Worm (Caenorhabditis elegans): ENCODE measurements around the gene egl-46.
A peak's percentile ranks its signal among the peaks of the same experiment; 100 is the strongest.

Gene egl-46

ce11 chrV:6681501-6681900 is at the start of gene egl-46:
Gene egl-46, minus strand, starts transcription at chrV:6681573.
- no peak for TF ChIP-seq ceh-34 (tag; optimal IDR thresholded peaks at IDR 0.05)
- TF ChIP-seq dmd-4 (tag; optimal IDR thresholded peaks at IDR 0.05; ENCODE audit: borderline replicate concordance): no peak
- TF ChIP-seq hlh-13 (GFP tag; optimal IDR thresholded peaks at IDR 0.05): no peak
- no peak for TF ChIP-seq sdc-2 (tag; optimal IDR thresholded peaks at IDR 0.05)
- no peak for TF ChIP-seq F13H6.1 (tag; optimal IDR thresholded peaks at IDR 0.05)
- no peak for TF ChIP-seq zip-5 (tag; optimal IDR thresholded peaks at IDR 0.05)
- TF ChIP-seq C08G9.2 (tag; optimal IDR thresholded peaks at IDR 0.05): no peak
- TF ChIP-seq C38D4.7 (GFP tag; optimal IDR thresholded peaks at IDR 0.05): no peak
- TF ChIP-seq ceh-22 (tag; optimal IDR thresholded peaks at IDR 0.05): no peak
- TF ChIP-seq tbx-7 (tag; optimal IDR thresholded peaks at IDR 0.05): no peak
- no peak for TF ChIP-seq npax-4 (tag; optimal IDR thresholded peaks at IDR 0.05)
- no peak for TF ChIP-seq tbx-2 (tag; optimal IDR thresholded peaks at IDR 0.05)
- TF ChIP-seq mec-3 (tag; optimal IDR thresholded peaks at IDR 0.05; ENCODE audit: borderline replicate concordance): no peak
- no peak for TF ChIP-seq fkh-10 (GFP tag; optimal IDR thresholded peaks at IDR 0.05)
- TF ChIP-seq pros-1 (tag; optimal IDR thresholded peaks at IDR 0.05): no peak
- TF ChIP-seq hlh-15 (tag; optimal IDR thresholded peaks at IDR 0.05): no peak
- TF ChIP-seq lim-6 (tag; optimal IDR thresholded peaks at IDR 0.05): no peak
- TF ChIP-seq ceh-30 (tag; optimal IDR thresholded peaks at IDR 0.05): no peak

ce11 chrV:6727222-6727621 is 45.8 kb upstream of the egl-46 start, which contains the start of gene ZC487.1:
Gene ZC487.1, plus strand, starts transcription at chrV:6727522.
- TF ChIP-seq ceh-45 (GFP tag; IDR thresholded peaks at IDR 0.05) (no peak), nhr-11 (tag; optimal IDR thresholded peaks at IDR 0.05) (no peak), zip-5 (tag; optimal IDR thresholded peaks at IDR 0.05) (no peak), hlh-6 (tag; optimal IDR thresholded peaks at IDR 0.05) (no peak), sox-2 (GFP tag; IDR thresholded peaks at IDR 0.05) (no peak), fkh-10 (GFP tag; optimal IDR thresholded peaks at IDR 0.05) (no peak), tbx-7 (tag; optimal IDR thresholded peaks at IDR 0.05) (no peak), unc-42 (tag; optimal IDR thresholded peaks at IDR 0.05) (no peak), K09A11.1 (tag; optimal IDR thresholded peaks at IDR 0.05; ENCODE audit: insufficient read depth) (no peak)

- TF ChIP-seq unc-42 (tag; optimal IDR thresholded peaks at IDR 0.05): peak; percentile 93
- peak; percentile 33 for TF ChIP-seq ceh-31 (tag; optimal IDR thresholded peaks at IDR 0.05)
- TF ChIP-seq tbx-2 (tag; optimal IDR thresholded peaks at IDR 0.05): no peak
- TF ChIP-seq ceh-48 (tag; optimal IDR thresholded peaks at IDR 0.05): no peak
- TF ChIP-seq hlh-13 (GFP tag; optimal IDR thresholded peaks at IDR 0.05): no peak
- no peak for TF ChIP-seq dmd-4 (tag; optimal IDR thresholded peaks at IDR 0.05; ENCODE audit: borderline replicate concordance)
- TF ChIP-seq ceh-2 (tag; optimal IDR thresholded peaks at IDR 0.05): no peak
These were observed 44.9 kb upstream of the egl-46 start for ce11 chrV:6726279-6726678.

ce11 chrV:6722378-6722777 is 41.0 kb upstream of the egl-46 start, which contains the start of gene ZC487.2:
Gene ZC487.2, minus strand, starts transcription at chrV:6722478.
- TF ChIP-seq hlh-15 (tag; optimal IDR thresholded peaks at IDR 0.05) (no peak), ama-1 (optimal IDR thresholded peaks at IDR 0.05) (no peak), ceh-31 (tag; optimal IDR thresholded peaks at IDR 0.05) (no peak), ceh-24 (tag; optimal IDR thresholded peaks at IDR 0.05) (no peak), sox-4 (tag; optimal IDR thresholded peaks at IDR 0.05) (no peak), ztf-16 (tag; optimal IDR thresholded peaks at IDR 0.05) (no peak), C08G9.2 (tag; optimal IDR thresholded peaks at IDR 0.05) (no peak)

- TF ChIP-seq hlh-13 (GFP tag; optimal IDR thresholded peaks at IDR 0.05) (no peak), unc-86 (tag; optimal IDR thresholded peaks at IDR 0.05) (no peak), elt-4 (tag; optimal IDR thresholded peaks at IDR 0.05) (no peak), gmeb-2 (tag; optimal IDR thresholded peaks at IDR 0.05) (no peak), hlh-30 (tag; optimal IDR thresholded peaks at IDR 0.05; ENCODE audit: insufficient read depth) (no peak), ceh-19 (GFP tag; optimal IDR thresholded peaks at IDR 0.05) (no peak), pha-4 (tag; optimal IDR thresholded peaks at IDR 0.05) (no peak)
These were observed 36.9 kb upstream of the egl-46 start, which contains the start of gene srg-30 for ce11 chrV:6718232-6718631. Gene srg-30, minus strand, starts transcription at chrV:6718332.
